Fruit fly (Drosophila melanogaster): ENCODE data around the gene Dh44.

dm6 chr3R:9643977-9644376 lies 6.0 kb downstream of the Dh44 start:
- no peak for TF ChIP-seq CG5204 (GFP tag; optimal IDR thresholded peaks at IDR 0.05)
- no peak for TF ChIP-seq Mnt (GFP tag; optimal IDR thresholded peaks at IDR 0.05)
- no peak for TF ChIP-seq kay (GFP tag; ENCODE audit: borderline replicate concordance)
- no peak for TF ChIP-seq ovo (GFP tag; optimal IDR thresholded peaks at IDR 0.05)
- TF ChIP-seq pad (GFP tag; optimal IDR thresholded peaks at IDR 0.05) = no peak
- no peak for TF ChIP-seq CG12768 (GFP tag; optimal IDR thresholded peaks at IDR 0.05)
